Fruit fly (Drosophila melanogaster) whole organism, embryonic: Measurements from ENCODE around the gene MBD-like.

ENCODE experiments used
- Bdp1 ChIP-seq: fragments of 200-800 bp; sonication (Bioruptor generic); optimal IDR thresholded peaks from 3 replicates; lab custom pipeline; 2016; ENCODE audit warnings: missing biosample characterization, missing genetic modification characterization
- Blimp-1 ChIP-seq: fragments of 200-800 bp; sonication (Bioruptor generic); optimal IDR thresholded peaks from 3 replicates; lab custom pipeline; 2018; ENCODE audit warnings: missing biosample characterization, missing genetic modification characterization, mild to moderate bottlenecking, moderate library complexity, missing genetic modification reagents
- CG10321 ChIP-seq: fragments of 200-800 bp; sonication (Bioruptor generic); IDR thresholded peaks from 2 replicates; pipeline ENCODE4 v1.3.6; 2022; ENCODE audit warnings: missing biosample characterization, missing genetic modification characterization
- CG10431 ChIP-seq: fragments of 200-800 bp; sonication (Bioruptor generic); optimal IDR thresholded peaks from 3 replicates; lab custom pipeline; 2018; ENCODE audit warnings: missing biosample characterization, mild to moderate bottlenecking, missing genetic modification characterization
- CG10565 ChIP-seq: fragments of 200-800 bp; sonication (Bioruptor generic); optimal IDR thresholded peaks from 3 replicates; lab custom pipeline; 2016; ENCODE audit warnings: missing biosample characterization, mild to moderate bottlenecking, missing genetic modification characterization
- CG15011 ChIP-seq: fragments of 200-800 bp; sonication (Bioruptor generic); optimal IDR thresholded peaks from 3 replicates; lab custom pipeline; 2018; ENCODE audit warnings: missing biosample characterization, mild to moderate bottlenecking, missing genetic modification characterization
- CG18262 ChIP-seq: fragments of 200-800 bp; optimal IDR thresholded peaks from 3 replicates; lab custom pipeline; 2019; ENCODE audit warnings: missing biosample characterization, mild to moderate bottlenecking, missing genetic modification characterization, moderate library complexity
- CG3163 ChIP-seq: fragments of 200-800 bp; sonication (Bioruptor generic); optimal IDR thresholded peaks from 3 replicates; lab custom pipeline; 2016; ENCODE audit warnings: missing biosample characterization, missing genetic modification characterization
- CG32532 ChIP-seq: fragments of 200-800 bp; sonication (Bioruptor generic); IDR thresholded peaks from 2 replicates; pipeline ENCODE4 v1.3.6; 2022; ENCODE audit warnings: missing biosample characterization, missing genetic modification characterization
- CG34376 ChIP-seq: fragments of 200-800 bp; sonication (Bioruptor generic); optimal IDR thresholded peaks from 2 replicates; lab custom pipeline; 2018; ENCODE audit warnings: missing biosample characterization, mild to moderate bottlenecking, missing genetic modification characterization
- CG4282 ChIP-seq: fragments of 200-800 bp; sonication (Bioruptor generic); optimal IDR thresholded peaks from 2 replicates; lab custom pipeline; 2016; ENCODE audit warnings: missing biosample characterization, missing genetic modification characterization
- CG6254 ChIP-seq: fragments of 200-800 bp; sonication (Bioruptor generic); optimal IDR thresholded peaks from 3 replicates; lab custom pipeline; 2017; ENCODE audit warnings: mild to moderate bottlenecking, missing biosample characterization, missing genetic modification reagents, missing genetic modification characterization
- CG6689 ChIP-seq: fragments of 200-800 bp; sonication (Bioruptor generic); IDR thresholded peaks from 2 replicates; pipeline ENCODE4 v1.3.6; 2022; ENCODE audit warnings: missing biosample characterization, missing genetic modification characterization
- CG7786 ChIP-seq: fragments of 200-800 bp; sonication (Bioruptor generic); optimal IDR thresholded peaks from 2 replicates; lab custom pipeline; 2016; ENCODE audit warnings: missing biosample characterization, missing genetic modification characterization
- CG8359 ChIP-seq: fragments of 200-800 bp; sonication (Bioruptor generic); optimal IDR thresholded peaks from 2 replicates; lab custom pipeline; 2017; ENCODE audit warnings: missing biosample characterization, mild to moderate bottlenecking, missing genetic modification characterization, borderline replicate concordance
- CG9215 ChIP-seq: fragments of 200-800 bp; sonication (Bioruptor generic); IDR thresholded peaks from 2 replicates; pipeline ENCODE4 v1.3.6; 2022; ENCODE audit warnings: missing biosample characterization, missing genetic modification characterization
- CG9876 ChIP-seq: fragments of 200-800 bp; sonication (Bioruptor generic); optimal IDR thresholded peaks from 2 replicates; lab custom pipeline; 2016; ENCODE audit warnings: missing biosample characterization, missing genetic modification characterization
- Ets97D ChIP-seq: fragments of 200-800 bp; sonication (Bioruptor generic); optimal IDR thresholded peaks from 3 replicates; lab custom pipeline; 2016; ENCODE audit warnings: missing biosample characterization, missing genetic modification characterization
- HLH4C ChIP-seq: fragments of 200-800 bp; sonication (Bioruptor generic); IDR thresholded peaks from 3 replicates; pipeline ENCODE4 v1.3.6; 2022; ENCODE audit warnings: missing biosample characterization, missing genetic modification characterization; ENCODE audit not compliant: partially characterized antibody
- HmgZ ChIP-seq: fragments of 200-800 bp; sonication (Bioruptor generic); optimal IDR thresholded peaks from 2 replicates; lab custom pipeline; 2018; ENCODE audit warnings: missing biosample characterization, mild to moderate bottlenecking, missing genetic modification characterization
- Jarid2 ChIP-seq: fragments of 200-800 bp; sonication (Bioruptor generic); optimal IDR thresholded peaks from 3 replicates; lab custom pipeline; 2017; ENCODE audit warnings: mild to moderate bottlenecking, missing biosample characterization, missing genetic modification reagents, missing genetic modification characterization
- Max ChIP-seq: fragments of 200-800 bp; sonication (Bioruptor generic); optimal IDR thresholded peaks from 2 replicates; lab custom pipeline; 2016; ENCODE audit warnings: missing biosample characterization, mild to moderate bottlenecking, missing genetic modification characterization
- Ravus ChIP-seq: fragments of 200-800 bp; sonication (Bioruptor generic); IDR thresholded peaks from 2 replicates; pipeline ENCODE4 v1.3.6; 2022; ENCODE audit warnings: missing biosample characterization, missing genetic modification characterization
- Ssrp ChIP-seq: fragments of 200-800 bp; sonication (Bioruptor generic); optimal IDR thresholded peaks from 2 replicates; lab custom pipeline; 2018; ENCODE audit warnings: missing biosample characterization, mild to moderate bottlenecking, missing genetic modification characterization, moderate library complexity
- Xbp1 ChIP-seq: fragments of 200-800 bp; sonication (Bioruptor generic); optimal IDR thresholded peaks from 3 replicates; lab custom pipeline; 2016; ENCODE audit warnings: missing biosample characterization, mild to moderate bottlenecking, missing genetic modification characterization
- ap ChIP-seq: fragments of 200-800 bp; sonication (Bioruptor generic); IDR thresholded peaks from 2 replicates; pipeline ENCODE4 v1.3.6; 2022; ENCODE audit warnings: missing biosample characterization, missing genetic modification characterization
- bowl ChIP-seq: fragments of 200-800 bp; sonication (Bioruptor generic); IDR thresholded peaks from 2 replicates; pipeline ENCODE4 v1.3.6; 2022; ENCODE audit warnings: missing biosample characterization, missing genetic modification characterization
- btn ChIP-seq: fragments of 200-800 bp; sonication (Bioruptor generic); optimal IDR thresholded peaks from 2 replicates; lab custom pipeline; 2016; ENCODE audit warnings: missing biosample characterization, missing genetic modification characterization
- chinmo ChIP-seq: fragments of 200-800 bp; sonication (Bioruptor generic); IDR thresholded peaks from 4 replicates; pipeline ENCODE4 v1.3.6; 2022; ENCODE audit warnings: missing biosample characterization, missing genetic modification characterization; ENCODE audit not compliant: partially characterized antibody
- ci ChIP-seq: fragments of 200-800 bp; sonication (Bioruptor generic); IDR thresholded peaks from 3 replicates; pipeline ENCODE4 v1.3.6; 2022; ENCODE audit warnings: missing biosample characterization, missing genetic modification characterization
- dan ChIP-seq: fragments of 200-800 bp; sonication (Bioruptor generic); IDR thresholded peaks from 2 replicates; pipeline ENCODE4 v1.3.6; 2022; ENCODE audit warnings: missing biosample characterization, missing genetic modification characterization
- gem ChIP-seq: fragments of 200-800 bp; sonication (Bioruptor generic); optimal IDR thresholded peaks from 2 replicates; lab custom pipeline; 2019; ENCODE audit warnings: missing biosample characterization, mild to moderate bottlenecking, missing genetic modification characterization, moderate library complexity
- hb ChIP-seq: fragments of 200-800 bp; sonication (Bioruptor generic); IDR thresholded peaks from 3 replicates; pipeline ENCODE4 v1.3.6; 2022; ENCODE audit warnings: missing biosample characterization, missing genetic modification characterization; ENCODE audit not compliant: partially characterized antibody
- her ChIP-seq: fragments of 200-800 bp; sonication (Bioruptor generic); optimal IDR thresholded peaks from 2 replicates; lab custom pipeline; 2016; ENCODE audit warnings: missing biosample characterization, missing genetic modification characterization
- jing ChIP-seq: fragments of 200-800 bp; sonication (Bioruptor generic); optimal IDR thresholded peaks from 2 replicates; lab custom pipeline; 2018; ENCODE audit warnings: missing biosample characterization, mild to moderate bottlenecking, missing genetic modification characterization
- ken ChIP-seq: fragments of 200-800 bp; sonication (Bioruptor generic); IDR thresholded peaks from 3 replicates; pipeline ENCODE4 v1.3.6; 2022; ENCODE audit warnings: missing biosample characterization, missing genetic modification characterization
- mam ChIP-seq: fragments of 200-800 bp; sonication (Bioruptor generic); optimal IDR thresholded peaks from 3 replicates; lab custom pipeline; 2016; ENCODE audit warnings: missing biosample characterization, missing genetic modification characterization
- psq ChIP-seq: fragments of 200-800 bp; sonication (Bioruptor generic); optimal IDR thresholded peaks from 2 replicates; lab custom pipeline; 2017; ENCODE audit warnings: missing biosample characterization, missing genetic modification characterization
- run ChIP-seq: fragments of 200-800 bp; sonication (Bioruptor generic); optimal IDR thresholded peaks from 3 replicates; lab custom pipeline; 2018; ENCODE audit warnings: missing biosample characterization, mild to moderate bottlenecking, missing genetic modification characterization
- schlank ChIP-seq: fragments of 200-800 bp; sonication (Bioruptor generic); optimal IDR thresholded peaks from 2 replicates; lab custom pipeline; 2018; ENCODE audit warnings: missing biosample characterization, mild to moderate bottlenecking, missing genetic modification characterization
- sd ChIP-seq: fragments of 200-800 bp; sonication (Bioruptor generic); optimal IDR thresholded peaks from 3 replicates; lab custom pipeline; 2018; ENCODE audit warnings: missing biosample characterization, mild to moderate bottlenecking, missing genetic modification characterization, moderate library complexity
- slbo ChIP-seq: fragments of 200-800 bp; sonication (Bioruptor generic); IDR thresholded peaks from 2 replicates; pipeline ENCODE4 v1.3.6; 2022; ENCODE audit warnings: missing biosample characterization, missing genetic modification characterization
- slou ChIP-seq: fragments of 200-800 bp; sonication (Bioruptor generic); optimal IDR thresholded peaks from 3 replicates; lab custom pipeline; 2016; ENCODE audit warnings: missing biosample characterization, missing genetic modification characterization
- stc ChIP-seq: fragments of 200-800 bp; sonication (Bioruptor generic); IDR thresholded peaks from 2 replicates; pipeline ENCODE4 v1.3.6; 2022; ENCODE audit warnings: missing biosample characterization, missing genetic modification characterization
- tup ChIP-seq: fragments of 200-800 bp; sonication (Bioruptor generic); optimal IDR thresholded peaks from 2 replicates; lab custom pipeline; 2016; ENCODE audit warnings: missing biosample characterization, mild to moderate bottlenecking, missing genetic modification characterization, moderate library complexity
- unc-4 ChIP-seq: fragments of 200-800 bp; sonication (Bioruptor generic); IDR thresholded peaks from 2 replicates; pipeline ENCODE4 v1.3.6; 2022; ENCODE audit warnings: missing biosample characterization, missing genetic modification characterization; ENCODE audit not compliant: partially characterized antibody
- vfl ChIP-seq: fragments of 200-800 bp; sonication (Bioruptor generic); optimal IDR thresholded peaks from 2 replicates; lab custom pipeline; 2016; ENCODE audit warnings: missing biosample characterization, missing genetic modification characterization
- vvl ChIP-seq: fragments of 200-800 bp; sonication (Bioruptor generic); IDR thresholded peaks from 2 replicates; pipeline ENCODE4 v1.3.6; 2022; ENCODE audit warnings: missing biosample characterization, missing genetic modification characterization
- zfh2 ChIP-seq: fragments of 200-800 bp; sonication (Bioruptor generic); optimal IDR thresholded peaks from 2 replicates; lab custom pipeline; 2016; ENCODE audit warnings: missing biosample characterization, missing genetic modification characterization

The MBD-like gene

dm6 chr3R:9572929-9573811, 13.6 kb downstream of the MBD-like start (continued):
- TF ChIP-seq CG7786 (no peak), mam (GFP tag; lab: Kevin White, UChicago) (no peak), Bdp1 (GFP tag; lab: Kevin White, UChicago) (no peak), bowl (GFP tag; lab: Robert Waterston, UW) (peak; percentile 45; the same call in 1 of the 2 replicates), CG3163 (GFP tag; lab: Kevin White, UChicago) (no peak), CG4282 (GFP tag; lab: Kevin White, UChicago) (no peak), gem (tag; lab: Kevin White, UChicago) (no peak), vfl (GFP tag; lab: Kevin White, UChicago) (no peak), unc-4 (GFP tag; lab: Robert Waterston, UW) (peak; percentile 36), CG10431 (GFP tag; lab: Kevin White, UChicago) (no peak), ken (no peak), CG18262 (tag; lab: Kevin White, UChicago) (no peak), HmgZ (tag; lab: Kevin White, UChicago) (peak; percentile 33), psq (GFP tag; lab: Kevin White, UChicago) (no peak), her (GFP tag; lab: Kevin White, UChicago) (no peak), sd (tag; lab: Kevin White, UChicago) (peak; percentile 76), dan (no peak), stc (GFP tag; lab: Robert Waterston, UW) (no peak), ci (GFP tag; lab: Robert Waterston, UW) (peak; percentile 35; the same call in 1 of the 3 replicates), run (tag; lab: Kevin White, UChicago) (no peak), btn (GFP tag; lab: Kevin White, UChicago) (no peak), chinmo (peak; percentile 69; the same call in 2 of the 4 replicates), CG6254 (GFP tag; lab: Kevin White, UChicago) (no peak), jing (GFP tag; lab: Kevin White, UChicago) (no peak), HLH4C (0 out of 3 replicates have a peak, but pooled peaks have one; percentile 20), Blimp-1 (GFP tag; lab: Kevin White, UChicago) (no peak), Max (GFP tag; lab: Kevin White, UChicago) (no peak), CG6689 (GFP tag; lab: Robert Waterston, UW) (no peak), slbo (GFP tag; lab: Robert Waterston, UW) (peak; percentile 19), CG8359 (GFP tag; lab: Kevin White, UChicago) (no peak), Ssrp (tag; lab: Kevin White, UChicago) (no peak), zfh2 (no peak), slou (GFP tag; lab: Kevin White, UChicago) (no peak), CG9215 (GFP tag; lab: Robert Waterston, UW) (no peak), Jarid2 (GFP tag; lab: Kevin White, UChicago) (peak; percentile 71), tup (GFP tag; lab: Kevin White, UChicago) (no peak), CG10565 (GFP tag; lab: Kevin White, UChicago) (no peak), CG15011 (GFP tag; lab: Kevin White, UChicago) (no peak), vvl (GFP tag; lab: Robert Waterston, UW) (peak; percentile 74), Ravus (GFP tag; lab: Robert Waterston, UW) (no peak), Ets97D (GFP tag; lab: Kevin White, UChicago) (no peak), hb (GFP tag; lab: Robert Waterston, UW) (0 out of 3 replicates have a peak, but pooled peaks have one; percentile 39), CG32532 (GFP tag; lab: Robert Waterston, UW) (peak; percentile 38; the same call in 1 of the 2 replicates), schlank (tag; lab: Kevin White, UChicago) (no peak), CG10321 (no peak), Xbp1 (no peak), ap (GFP tag; lab: Robert Waterston, UW) (no peak), CG9876 (GFP tag; lab: Kevin White, UChicago) (no peak), CG34376 (GFP tag; lab: Kevin White, UChicago) (peak; percentile 24)
